Worm (Caenorhabditis elegans): ENCODE data around the gene nlp-69.

Gene nlp-69

ce11 chrV:20133163-20133562 lies 38.4 kb upstream of the nlp-69 start, which contains the start of gene ssu-1:
TSS of gene ssu-1 (minus strand) at chrV:20133263.
- no peak for TF ChIP-seq ama-1 (optimal IDR thresholded peaks at IDR 0.05)
- no peak for TF ChIP-seq unc-62 (GFP tag; optimal IDR thresholded peaks at IDR 0.05)
- no peak for TF ChIP-seq R02D3.7 (tag; optimal IDR thresholded peaks at IDR 0.05)
- TF ChIP-seq crh-2 (tag; optimal IDR thresholded peaks at IDR 0.05): no peak

- no peak for TF ChIP-seq lin-13 (GFP tag; optimal IDR thresholded peaks at IDR 0.05)
- no peak for TF ChIP-seq sem-4 (tag; optimal IDR thresholded peaks at IDR 0.05)
- no peak for TF ChIP-seq nhr-25 (tag; optimal IDR thresholded peaks at IDR 0.05)
- TF ChIP-seq nhr-11 (tag; optimal IDR thresholded peaks at IDR 0.05): no peak
- no peak for TF ChIP-seq ceh-16 (tag; optimal IDR thresholded peaks at IDR 0.05)
- TF ChIP-seq unc-62 (GFP tag; optimal IDR thresholded peaks at IDR 0.05): no peak
- TF ChIP-seq nhr-129 (tag; optimal IDR thresholded peaks at IDR 0.05): no peak
- TF ChIP-seq nhr-237 (tag; optimal IDR thresholded peaks at IDR 0.05): no peak
- no peak for TF ChIP-seq unc-39 (tag; optimal IDR thresholded peaks at IDR 0.05)
- no peak for TF ChIP-seq nhr-6 (tag; optimal IDR thresholded peaks at IDR 0.05)
- TF ChIP-seq alr-1 (tag; optimal IDR thresholded peaks at IDR 0.05): no peak
- no peak for TF ChIP-seq C34F6.9 (tag; optimal IDR thresholded peaks at IDR 0.05)
- TF ChIP-seq snpc-4 (tag; optimal IDR thresholded peaks at IDR 0.05): no peak
- TF ChIP-seq ceh-82 (tag; optimal IDR thresholded peaks at IDR 0.05): no peak
- TF ChIP-seq lsy-2 (tag; optimal IDR thresholded peaks at IDR 0.05): no peak
- TF ChIP-seq F13H6.1 (tag; optimal IDR thresholded peaks at IDR 0.05): no peak
- TF ChIP-seq aly-2 (tag; optimal IDR thresholded peaks at IDR 0.05): no peak
- no peak for TF ChIP-seq fos-1 (tag; optimal IDR thresholded peaks at IDR 0.05)
- no peak for TF ChIP-seq sma-3 (GFP tag; optimal IDR thresholded peaks at IDR 0.05)
- no peak for TF ChIP-seq elt-1 (tag; optimal IDR thresholded peaks at IDR 0.05)
Measured at ce11 chrV:20127543-20127942, 32.7 kb upstream of the nlp-69 start.

- no peak for TF ChIP-seq Y55F3AM.14 (GFP tag; optimal IDR thresholded peaks at IDR 0.05)
- TF ChIP-seq sma-3 (GFP tag; optimal IDR thresholded peaks at IDR 0.05): no peak
- no peak for TF ChIP-seq lin-11 (tag; optimal IDR thresholded peaks at IDR 0.05)
- no peak for TF ChIP-seq ztf-11 (tag; optimal IDR thresholded peaks at IDR 0.05)
- TF ChIP-seq ama-1 (optimal IDR thresholded peaks at IDR 0.05): no peak
- no peak for TF ChIP-seq ztf-4 (tag; optimal IDR thresholded peaks at IDR 0.05)
- no peak for TF ChIP-seq gmeb-1 (tag; optimal IDR thresholded peaks at IDR 0.05)
- TF ChIP-seq elt-1 (tag; optimal IDR thresholded peaks at IDR 0.05): no peak
- TF ChIP-seq nhr-237 (tag; optimal IDR thresholded peaks at IDR 0.05): no peak
- no peak for TF ChIP-seq sma-9 (GFP tag; optimal IDR thresholded peaks at IDR 0.05)
- no peak for TF ChIP-seq sma-9 (tag; optimal IDR thresholded peaks at IDR 0.05)
- no peak for TF ChIP-seq lsy-2 (tag; optimal IDR thresholded peaks at IDR 0.05)
- TF ChIP-seq nhr-12 (tag; optimal IDR thresholded peaks at IDR 0.05): no peak
- no peak for TF ChIP-seq dmd-4 (tag; optimal IDR thresholded peaks at IDR 0.05)
- no peak for TF ChIP-seq C34F6.9 (tag; optimal IDR thresholded peaks at IDR 0.05)
- TF ChIP-seq nhr-77 (tag; optimal IDR thresholded peaks at IDR 0.05): no peak
- no peak for TF ChIP-seq ztf-1 (GFP tag; conservative IDR thresholded peaks at IDR 0.05)
- no peak for TF ChIP-seq mdl-1 (tag; optimal IDR thresholded peaks at IDR 0.05)
Measured at ce11 chrV:20126637-20127036, 31.8 kb upstream of the nlp-69 start.

ce11 chrV:20125137-20125536 lies 30.3 kb upstream of the nlp-69 start:
- no peak for TF ChIP-seq ama-1 (optimal IDR thresholded peaks at IDR 0.05)
- TF ChIP-seq nhr-129 (tag; optimal IDR thresholded peaks at IDR 0.05): no peak
- TF ChIP-seq nhr-11 (tag; optimal IDR thresholded peaks at IDR 0.05): no peak
- no peak for TF ChIP-seq ceh-82 (tag; optimal IDR thresholded peaks at IDR 0.05)
- no peak for TF ChIP-seq mab-5 (tag; optimal IDR thresholded peaks at IDR 0.05)
- TF ChIP-seq elt-1 (tag; optimal IDR thresholded peaks at IDR 0.05): no peak
- TF ChIP-seq snpc-4 (tag; optimal IDR thresholded peaks at IDR 0.05): no peak
- TF ChIP-seq F13H6.1 (tag; optimal IDR thresholded peaks at IDR 0.05): no peak
- TF ChIP-seq nhr-237 (tag; optimal IDR thresholded peaks at IDR 0.05): no peak
- TF ChIP-seq unc-55 (GFP tag; optimal IDR thresholded peaks at IDR 0.05): no peak
- TF ChIP-seq dmd-4 (tag; optimal IDR thresholded peaks at IDR 0.05): no peak
- no peak for TF ChIP-seq R02D3.7 (tag; optimal IDR thresholded peaks at IDR 0.05)
- no peak for TF ChIP-seq crh-2 (tag; optimal IDR thresholded peaks at IDR 0.05)
- no peak for TF ChIP-seq lsy-2 (tag; optimal IDR thresholded peaks at IDR 0.05)
- no peak for TF ChIP-seq nhr-10 (tag; optimal IDR thresholded peaks at IDR 0.05)
- TF ChIP-seq egl-27 (tag; optimal IDR thresholded peaks at IDR 0.05): no peak
- TF ChIP-seq Y55F3AM.14 (GFP tag; optimal IDR thresholded peaks at IDR 0.05): no peak
- TF ChIP-seq nhr-21 (tag; optimal IDR thresholded peaks at IDR 0.05): no peak
